Fruit fly (Drosophila melanogaster) whole organism, adult: ENCODE data around the gene CG14205.

Experiments used
- CG12768 ChIP-seq: fragments of 200-800 bp; sonication (Bioruptor generic); optimal IDR thresholded peaks from 2 replicates; lab custom pipeline; 2017; ENCODE audit warnings: missing biosample characterization, missing genetic modification characterization, mild to moderate bottlenecking, moderate library complexity, missing genetic modification reagents
- CG7045 ChIP-seq: fragments of 200-800 bp; sonication (Bioruptor generic); optimal IDR thresholded peaks from 2 replicates; lab custom pipeline; 2017; ENCODE audit warnings: missing biosample characterization, mild to moderate bottlenecking, missing genetic modification characterization
- CG7101 ChIP-seq: fragments of 200-800 bp; sonication (Bioruptor generic); optimal IDR thresholded peaks from 2 replicates; lab custom pipeline; 2018; ENCODE audit warnings: missing biosample characterization, mild to moderate bottlenecking, missing genetic modification characterization, moderate library complexity
- Clk ChIP-seq: fragments of 200-800 bp; sonication (Bioruptor generic); optimal IDR thresholded peaks from 2 replicates; lab custom pipeline; 2017; ENCODE audit warnings: missing biosample characterization, missing genetic modification characterization
- bab1 ChIP-seq: fragments of 200-800 bp; sonication (Bioruptor generic); optimal IDR thresholded peaks from 3 replicates; lab custom pipeline; 2019; ENCODE audit warnings: missing biosample characterization, mild to moderate bottlenecking, missing genetic modification characterization, moderate library complexity
- cic ChIP-seq: fragments of 200-800 bp; sonication (Bioruptor generic); optimal IDR thresholded peaks from 2 replicates; lab custom pipeline; 2017; ENCODE audit warnings: missing biosample characterization, mild to moderate bottlenecking, missing genetic modification characterization, moderate library complexity
- pad ChIP-seq: fragments of 200-800 bp; sonication (Bioruptor generic); optimal IDR thresholded peaks from 3 replicates; lab custom pipeline; 2017; ENCODE audit warnings: missing biosample characterization, missing genetic modification characterization, mild to moderate bottlenecking, moderate library complexity, missing genetic modification reagents
- tj ChIP-seq: fragments of 200-800 bp; sonication (Bioruptor generic); optimal IDR thresholded peaks from 3 replicates; lab custom pipeline; 2017; ENCODE audit warnings: missing biosample characterization, mild to moderate bottlenecking, missing genetic modification characterization, moderate library complexity
- toe ChIP-seq: fragments of 200-800 bp; sonication (Bioruptor generic); optimal IDR thresholded peaks from 2 replicates; lab custom pipeline; 2016; ENCODE audit warnings: missing biosample characterization, missing genetic modification characterization

DNA sequence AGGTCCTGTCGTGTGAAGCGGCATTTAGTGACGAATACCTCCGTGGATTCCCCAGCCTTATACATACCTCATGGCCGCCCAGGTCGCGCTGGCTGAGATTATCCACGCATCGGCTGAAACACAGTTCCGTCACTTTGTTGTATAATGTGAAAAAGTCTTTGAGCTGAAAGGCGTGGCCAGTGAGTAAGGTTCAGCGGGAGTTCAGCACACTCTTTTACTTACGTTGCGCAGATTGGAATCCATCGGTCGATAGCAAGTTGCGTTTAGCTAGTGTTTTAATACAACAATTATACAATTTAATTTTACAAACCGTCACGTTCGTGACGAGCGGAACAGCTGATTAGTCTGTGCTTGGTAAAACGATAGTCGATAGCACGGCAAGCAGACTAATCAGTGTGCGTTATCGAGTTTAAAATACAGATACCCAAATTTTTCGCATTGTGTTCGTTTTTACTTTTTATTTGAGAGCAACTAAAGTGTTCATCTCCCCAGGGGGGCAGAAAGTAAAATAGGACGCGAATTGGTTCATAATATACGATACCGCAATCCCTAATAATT is 25.9 kb downstream of the CG14205 start, which contains the start of the genes Pstk and Tim9b:
- TF ChIP-seq toe (GFP tag; lab: Kevin White, UChicago): no peak
- no peak for TF ChIP-seq Clk (GFP tag; lab: Kevin White, UChicago)
- no peak for TF ChIP-seq CG12768 (GFP tag; lab: Kevin White, UChicago)
- peak; percentile 15 for TF ChIP-seq bab1
- TF ChIP-seq CG7045: no peak
- no peak for TF ChIP-seq cic
- TF ChIP-seq tj: no peak
- TF ChIP-seq pad (GFP tag; lab: Kevin White, UChicago): no peak
- no peak for TF ChIP-seq CG7101
